Fruit fly (Drosophila melanogaster) whole organism, embryonic: Measurements from ENCODE around the gene Mis12.
A peak's percentile ranks its signal among the peaks of the same experiment; 100 is the strongest.

Experiments
- Ada2b ChIP-seq: fragments of 200-800 bp; sonication (Bioruptor generic); IDR thresholded peaks from 2 replicates; pipeline ENCODE4 v1.3.6; 2022; ENCODE audit warnings: missing biosample characterization, missing genetic modification characterization
- CG10321 ChIP-seq: fragments of 200-800 bp; sonication (Bioruptor generic); IDR thresholded peaks from 2 replicates; pipeline ENCODE4 v1.3.6; 2022; ENCODE audit warnings: missing biosample characterization, missing genetic modification characterization
- CG11560 ChIP-seq: fragments of 200-800 bp; sonication (Bioruptor generic); IDR thresholded peaks from 3 replicates; pipeline ENCODE4 v1.3.6; 2022; ENCODE audit warnings: missing biosample characterization, missing genetic modification characterization
- CG15601 ChIP-seq: fragments of 200-800 bp; sonication (Bioruptor generic); optimal IDR thresholded peaks from 3 replicates; lab custom pipeline; 2019; ENCODE audit warnings: missing biosample characterization, mild to moderate bottlenecking, missing genetic modification characterization, moderate library complexity
- CG17359 ChIP-seq: fragments of 200-800 bp; sonication (Bioruptor generic); optimal IDR thresholded peaks from 3 replicates; lab custom pipeline; 2018; ENCODE audit warnings: missing biosample characterization, mild to moderate bottlenecking, missing genetic modification characterization, moderate library complexity
- CG17612 ChIP-seq: fragments of 200-800 bp; sonication (Bioruptor generic); IDR thresholded peaks from 2 replicates; pipeline ENCODE4 v1.3.6; 2022; ENCODE audit warnings: missing biosample characterization, missing genetic modification characterization
- CG17802 ChIP-seq: fragments of 200-800 bp; sonication (Bioruptor generic); optimal IDR thresholded peaks from 2 replicates; lab custom pipeline; 2018; ENCODE audit warnings: missing biosample characterization, mild to moderate bottlenecking, missing genetic modification characterization, moderate library complexity
- CG17912 ChIP-seq: fragments of 200-800 bp; sonication (Bioruptor generic); optimal IDR thresholded peaks from 2 replicates; lab custom pipeline; 2018; ENCODE audit warnings: missing biosample characterization, mild to moderate bottlenecking, missing genetic modification characterization
- CG1792 ChIP-seq: fragments of 200-800 bp; sonication (Bioruptor generic); optimal IDR thresholded peaks from 2 replicates; lab custom pipeline; 2016; ENCODE audit warnings: missing biosample characterization, missing genetic modification characterization
- CG2199 ChIP-seq: fragments of 200-800 bp; sonication (Bioruptor generic); IDR thresholded peaks from 3 replicates; pipeline ENCODE4 v1.3.6; 2022; ENCODE audit warnings: missing biosample characterization, missing genetic modification characterization
- CG3407 ChIP-seq: fragments of 200-800 bp; sonication (Bioruptor generic); optimal IDR thresholded peaks from 2 replicates; lab custom pipeline; 2018; ENCODE audit warnings: missing biosample characterization, mild to moderate bottlenecking, missing genetic modification characterization
- CG34376 ChIP-seq: fragments of 200-800 bp; sonication (Bioruptor generic); optimal IDR thresholded peaks from 2 replicates; lab custom pipeline; 2018; ENCODE audit warnings: missing biosample characterization, mild to moderate bottlenecking, missing genetic modification characterization
- CG3995 ChIP-seq: fragments of 200-800 bp; sonication (Bioruptor generic); optimal IDR thresholded peaks from 3 replicates; lab custom pipeline; 2016; ENCODE audit warnings: missing biosample characterization, missing genetic modification characterization
- CG4854 ChIP-seq: fragments of 200-800 bp; sonication (Bioruptor generic); optimal IDR thresholded peaks from 2 replicates; lab custom pipeline; 2016; ENCODE audit warnings: missing biosample characterization, missing genetic modification characterization, inconsistent platforms
- CG7271 ChIP-seq: fragments of 200-800 bp; sonication (Bioruptor generic); optimal IDR thresholded peaks from 2 replicates; lab custom pipeline; 2018; ENCODE audit warnings: missing biosample characterization, mild to moderate bottlenecking, missing genetic modification characterization, moderate library complexity
- CG8765 ChIP-seq: fragments of 200-800 bp; sonication (Bioruptor generic); IDR thresholded peaks from 2 replicates; pipeline ENCODE4 v1.3.6; 2022; ENCODE audit warnings: missing biosample characterization, missing genetic modification characterization
- CG9609 ChIP-seq: fragments of 200-800 bp; sonication (Bioruptor generic); optimal IDR thresholded peaks from 3 replicates; lab custom pipeline; 2016; ENCODE audit warnings: missing biosample characterization, missing genetic modification characterization
- CG9797 ChIP-seq: fragments of 200-800 bp; sonication (Bioruptor generic); optimal IDR thresholded peaks from 3 replicates; lab custom pipeline; 2018; ENCODE audit warnings: missing biosample characterization, mild to moderate bottlenecking, missing genetic modification characterization
- Chrac-16 ChIP-seq: fragments of 200-800 bp; sonication (Bioruptor generic); optimal IDR thresholded peaks from 3 replicates; lab custom pipeline; 2016; ENCODE audit warnings: missing biosample characterization, missing genetic modification characterization
- D19A ChIP-seq: fragments of 200-800 bp; optimal IDR thresholded peaks from 3 replicates; lab custom pipeline; 2019; ENCODE audit warnings: missing biosample characterization, mild to moderate bottlenecking, missing genetic modification characterization, moderate library complexity
- Dbx ChIP-seq: fragments of 200-800 bp; sonication (Bioruptor generic); IDR thresholded peaks from 3 replicates; pipeline ENCODE4 v1.3.6; 2022; ENCODE audit warnings: missing biosample characterization, missing genetic modification characterization
- GATAe ChIP-seq: fragments of 200-800 bp; sonication (Bioruptor generic); conservative IDR thresholded peaks from 2 replicates; pipeline ENCODE4 v1.3.6; 2022; ENCODE audit warnings: missing biosample characterization, missing genetic modification characterization
- HLH54F ChIP-seq: fragments of 200-800 bp; sonication (Bioruptor generic); optimal IDR thresholded peaks from 3 replicates; lab custom pipeline; 2016; ENCODE audit warnings: missing biosample characterization, missing genetic modification characterization
- Hr39 ChIP-seq: fragments of >200 bp; optimal IDR thresholded peaks from 2 replicates; lab custom pipeline; 2017
- Lpt ChIP-seq: fragments of >200 bp; optimal IDR thresholded peaks from 2 replicates; lab custom pipeline; 2018; ENCODE audit warnings: missing biosample characterization, missing genetic modification characterization
- MBD-R2 ChIP-seq: fragments of 200-800 bp; sonication (Bioruptor generic); IDR thresholded peaks from 2 replicates; pipeline ENCODE4 v1.3.6; 2022; ENCODE audit warnings: missing biosample characterization, missing genetic modification characterization
- Mes4 ChIP-seq: fragments of 200-800 bp; sonication (Bioruptor generic); optimal IDR thresholded peaks from 2 replicates; lab custom pipeline; 2016; ENCODE audit warnings: missing biosample characterization, missing genetic modification characterization
- Mrtf ChIP-seq: fragments of 200-800 bp; sonication (Bioruptor generic); IDR thresholded peaks from 3 replicates; pipeline ENCODE4 v1.3.6; 2022; ENCODE audit warnings: missing biosample characterization, missing genetic modification characterization
- Nf-YA ChIP-seq: fragments of 200-800 bp; sonication (Bioruptor generic); IDR thresholded peaks from 2 replicates; pipeline ENCODE4 v1.3.6; 2022; ENCODE audit warnings: missing biosample characterization, missing genetic modification characterization
- Nf-YB ChIP-seq: fragments of 200-800 bp; sonication (Bioruptor generic); optimal IDR thresholded peaks from 3 replicates; lab custom pipeline; 2019; ENCODE audit warnings: missing biosample characterization, mild to moderate bottlenecking, missing genetic modification characterization, moderate library complexity
- Rx ChIP-seq: fragments of 200-800 bp; sonication (Bioruptor generic); IDR thresholded peaks from 2 replicates; pipeline ENCODE4 v1.3.6; 2022; ENCODE audit warnings: missing biosample characterization, missing genetic modification characterization
- Side ChIP-seq: fragments of 200-800 bp; sonication (Bioruptor generic); optimal IDR thresholded peaks from 2 replicates; lab custom pipeline; 2016; ENCODE audit warnings: missing biosample characterization, missing genetic modification characterization
- Six4 ChIP-seq: fragments of 200-800 bp; sonication (Bioruptor generic); optimal IDR thresholded peaks from 2 replicates; lab custom pipeline; 2016; ENCODE audit warnings: missing biosample characterization, missing genetic modification characterization
- bowl ChIP-seq: fragments of 200-800 bp; sonication (Bioruptor generic); IDR thresholded peaks from 2 replicates; pipeline ENCODE4 v1.3.6; 2022; ENCODE audit warnings: missing biosample characterization, missing genetic modification characterization
- cg ChIP-seq: fragments of 200-800 bp; sonication (Bioruptor generic); optimal IDR thresholded peaks from 3 replicates; lab custom pipeline; 2019; ENCODE audit warnings: missing biosample characterization, mild to moderate bottlenecking, missing genetic modification characterization, moderate library complexity
- ci ChIP-seq: fragments of 200-800 bp; sonication (Bioruptor generic); IDR thresholded peaks from 3 replicates; pipeline ENCODE4 v1.3.6; 2022; ENCODE audit warnings: missing biosample characterization, missing genetic modification characterization
- crol ChIP-seq: fragments of 200-800 bp; sonication (Bioruptor generic); IDR thresholded peaks from 2 replicates; pipeline ENCODE4 v1.3.6; 2022; ENCODE audit warnings: missing biosample characterization, missing genetic modification characterization
- fd102C ChIP-seq: fragments of 200-800 bp; sonication (Bioruptor generic); optimal IDR thresholded peaks from 2 replicates; lab custom pipeline; 2018; ENCODE audit warnings: missing biosample characterization, mild to moderate bottlenecking, missing genetic modification characterization, moderate library complexity
- gem ChIP-seq: fragments of 200-800 bp; sonication (Bioruptor generic); optimal IDR thresholded peaks from 2 replicates; lab custom pipeline; 2019; ENCODE audit warnings: missing biosample characterization, mild to moderate bottlenecking, missing genetic modification characterization, moderate library complexity
- gsb ChIP-seq: fragments of 200-800 bp; sonication (Bioruptor generic); IDR thresholded peaks from 2 replicates; pipeline ENCODE4 v1.3.6; 2022; ENCODE audit warnings: missing biosample characterization, missing genetic modification characterization
- insv ChIP-seq, 2 experiments: fragments of 200-800 bp; sonication (Bioruptor generic); optimal IDR thresholded peaks; 3 replicates each; lab custom pipeline; 2016 to 2018; ENCODE audit warnings: missing biosample characterization in 2 of 2, missing genetic modification characterization in 2 of 2
- kah ChIP-seq: fragments of 200-800 bp; sonication (Bioruptor generic); optimal IDR thresholded peaks from 2 replicates; lab custom pipeline; 2018; ENCODE audit warnings: missing biosample characterization, mild to moderate bottlenecking, missing genetic modification characterization
- lilli ChIP-seq: fragments of 200-800 bp; sonication (Bioruptor generic); optimal IDR thresholded peaks from 3 replicates; lab custom pipeline; 2016; ENCODE audit warnings: missing biosample characterization, missing genetic modification characterization
- org-1 ChIP-seq: fragments of 200-800 bp; sonication (Bioruptor generic); optimal IDR thresholded peaks from 2 replicates; lab custom pipeline; 2017; ENCODE audit warnings: missing biosample characterization, missing genetic modification characterization
- otp ChIP-seq: fragments of 200-800 bp; sonication (Bioruptor generic); IDR thresholded peaks from 3 replicates; pipeline ENCODE4, ENCODE4 v1.3.6; 2022; ENCODE audit warnings: missing biosample characterization, missing genetic modification characterization
- row ChIP-seq: fragments of 200-800 bp; sonication (Bioruptor generic); IDR thresholded peaks from 3 replicates; pipeline ENCODE4 v1.3.6; 2022; ENCODE audit warnings: missing biosample characterization, missing genetic modification characterization
- sens ChIP-seq: fragments of 200-800 bp; sonication (Bioruptor generic); peaks from one replicate; lab custom pipeline; 2016; ENCODE audit warnings: missing biosample characterization, missing genetic modification characterization
- sima ChIP-seq: fragments of 200-800 bp; sonication (Bioruptor generic); optimal IDR thresholded peaks from 2 replicates; lab custom pipeline; 2016; ENCODE audit warnings: missing biosample characterization, missing genetic modification characterization
- sisA ChIP-seq: fragments of 200-800 bp; sonication (Bioruptor generic); IDR thresholded peaks from 2 replicates; pipeline ENCODE4 v1.3.6; 2022; ENCODE audit warnings: missing biosample characterization, missing genetic modification characterization
- sqz ChIP-seq: fragments of 200-800 bp; sonication (Bioruptor generic); optimal IDR thresholded peaks from 3 replicates; lab custom pipeline; 2018; ENCODE audit warnings: missing biosample characterization, mild to moderate bottlenecking, missing genetic modification characterization
- unpg ChIP-seq: fragments of 200-800 bp; sonication (Bioruptor generic); optimal IDR thresholded peaks from 3 replicates; lab custom pipeline; 2018; ENCODE audit warnings: missing biosample characterization, mild to moderate bottlenecking, missing genetic modification characterization, moderate library complexity
- vvl ChIP-seq: fragments of 200-800 bp; sonication (Bioruptor generic); IDR thresholded peaks from 2 replicates; pipeline ENCODE4 v1.3.6; 2022; ENCODE audit warnings: missing biosample characterization, missing genetic modification characterization
- wek ChIP-seq: fragments of 200-800 bp; sonication (Bioruptor generic); optimal IDR thresholded peaks from 3 replicates; lab custom pipeline; 2018; ENCODE audit warnings: missing biosample characterization, mild to moderate bottlenecking, missing genetic modification characterization, moderate library complexity

The Mis12 gene

DNA sequence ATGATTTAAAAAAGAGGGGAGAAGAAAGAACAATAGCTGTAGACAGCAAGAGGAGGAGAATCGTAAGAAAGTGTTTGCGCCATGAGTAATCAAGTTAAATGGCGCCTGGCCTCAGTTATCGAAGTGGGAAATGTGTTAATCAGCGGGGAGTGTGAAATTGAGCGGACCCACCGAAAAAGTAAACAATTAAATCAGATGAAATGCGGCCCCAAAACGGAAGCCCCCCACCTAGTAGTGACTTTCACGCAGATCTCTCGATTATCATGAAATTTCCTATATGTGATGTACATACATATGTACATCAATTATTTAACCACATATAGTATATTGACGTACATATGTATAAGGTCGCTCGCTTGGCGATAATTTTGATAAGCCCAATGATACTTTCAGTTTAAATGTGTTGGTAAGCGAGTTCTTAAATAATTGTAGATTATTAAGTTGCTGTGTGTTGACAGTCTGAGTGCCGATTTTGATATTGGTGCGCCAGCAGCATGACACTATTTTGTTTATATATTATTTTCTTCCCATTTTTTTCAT is 7.8 kb upstream of the Mis12 start (continued):
- TF ChIP-seq CG11560 (tag; lab: Robert Waterston, UW) (no peak), GATAe (GFP tag; lab: Robert Waterston, UW) (0 out of 2 replicates have a peak, but pooled peaks have one; percentile 26), Ada2b (GFP tag; lab: Robert Waterston, UW) (no peak), CG17912 (GFP tag; lab: Kevin White, UChicago) (no peak), CG17612 (GFP tag; lab: Robert Waterston, UW) (no peak), CG1792 (no peak), CG8765 (GFP tag; lab: Robert Waterston, UW) (no peak), bowl (GFP tag; lab: Robert Waterston, UW) (no peak), sisA (GFP tag; lab: Robert Waterston, UW) (no peak), CG7271 (tag; lab: Kevin White, UChicago) (no peak), MBD-R2 (GFP tag; lab: Robert Waterston, UW) (no peak), Six4 (no peak), ci (GFP tag; lab: Robert Waterston, UW) (no peak), CG3407 (GFP tag; lab: Kevin White, UChicago) (no peak), sens (GFP tag; lab: Kevin White, UChicago) (peak; percentile 71), D19A (tag; lab: Kevin White, UChicago) (no peak), CG9609 (GFP tag; lab: Kevin White, UChicago) (no peak), CG9797 (GFP tag; lab: Kevin White, UChicago) (no peak), sima (GFP tag; lab: Kevin White, UChicago) (no peak), cg (GFP tag; lab: Kevin White, UChicago) (no peak), Nf-YB (GFP tag; lab: Kevin White, UChicago) (no peak), CG17359 (tag; lab: Kevin White, UChicago) (no peak), CG34376 (peak; percentile 45), Dbx (GFP tag; lab: Robert Waterston, UW) (no peak), HLH54F (GFP tag; lab: Kevin White, UChicago) (no peak), Hr39 (lab: Kevin White, UChicago) (no peak), lilli (GFP tag; lab: Kevin White, UChicago) (no peak), otp (GFP tag; lab: Robert Waterston, UW) (peak; percentile 61; the same call in 1 of the 3 replicates), crol (GFP tag; lab: Robert Waterston, UW) (peak; percentile 40; the same call in 1 of the 2 replicates)

- TF ChIP-seq CG10321 (GFP tag; lab: Robert Waterston, UW) (peak; percentile 50; the same call in 1 of the 2 replicates), Mrtf (GFP tag; lab: Robert Waterston, UW) (0 out of 3 replicates have a peak, but pooled peaks have one; percentile 28), Side (GFP tag; lab: Kevin White, UChicago) (no peak), gsb (GFP tag; lab: Robert Waterston, UW) (no peak), CG3995 (GFP tag; lab: Kevin White, UChicago) (no peak), Nf-YA (GFP tag; lab: Robert Waterston, UW) (no peak), vvl (GFP tag; lab: Robert Waterston, UW) (peak; percentile 47; the same call in 1 of the 2 replicates), Rx (no peak), org-1 (GFP tag; lab: Kevin White, UChicago) (no peak), unpg (GFP tag; lab: Kevin White, UChicago) (no peak), CG15601 (tag; lab: Kevin White, UChicago) (no peak), CG17802 (tag; lab: Kevin White, UChicago) (peak; percentile 96), sqz (GFP tag; lab: Kevin White, UChicago) (no peak), CG2199 (GFP tag; lab: Robert Waterston, UW) (0 out of 3 replicates have a peak, but pooled peaks have one; percentile 49), gem (no peak), Lpt (GFP tag; lab: Kevin White, UChicago) (no peak), row (peak; percentile 10; the same call in 1 of the 3 replicates), CG4854 (no peak), insv (GFP tag; optimal IDR thresholded peaks at IDR 0.05; lab: Kevin White, UChicago) (no peak), wek (GFP tag; lab: Kevin White, UChicago) (no peak), Mes4 (GFP tag; lab: Kevin White, UChicago) (no peak), kah (GFP tag; lab: Kevin White, UChicago) (no peak), fd102C (GFP tag; lab: Kevin White, UChicago) (no peak), Chrac-16 (GFP tag; lab: Kevin White, UChicago) (no peak)
Observed at dm6 chr3L:6975875-6976274, 7.0 kb upstream of the Mis12 start.
